Worm (Caenorhabditis elegans): ENCODE results near the gene bcmo-2.

ce11 chrII:3922696-3923095, 12.1 kb upstream of the bcmo-2 start:
- no peak for TF ChIP-seq dao-5 (tag; optimal IDR thresholded peaks at IDR 0.05)
- no peak for TF ChIP-seq him-1 (tag; optimal IDR thresholded peaks at IDR 0.05)

All from whole organism, L4/young adult.